Worm (Caenorhabditis elegans): ENCODE results near the gene F11C7.7.
A peak's percentile ranks its signal among the peaks of the same experiment; 100 is the strongest.
"Not testable (repeated sequence)": the region's sequence is repeated elsewhere in the genome, so short reads cannot be mapped to it uniquely, and the experiment has no call there.

ce11 chrX:17445239-17445638 lies 46.8 kb downstream of the F11C7.7 start:
- peak; percentile 56; the same call in 1 of the 2 replicates for TF ChIP-seq F44E2.7 (GFP tag; IDR thresholded peaks at IDR 0.05)
- not testable (repeated sequence) for TF ChIP-seq ama-1 (optimal IDR thresholded peaks at IDR 0.05); hlh-11 (tag; optimal IDR thresholded peaks at IDR 0.05); ceh-82 (tag; optimal IDR thresholded peaks at IDR 0.05); gei-8 (GFP tag; optimal IDR thresholded peaks at IDR 0.05); snpc-4 (tag; optimal IDR thresholded peaks at IDR 0.05); F26F4.8 (GFP tag; conservative IDR thresholded peaks at IDR 0.05); nhr-10 (tag; optimal IDR thresholded peaks at IDR 0.05); lin-13 (GFP tag; optimal IDR thresholded peaks at IDR 0.05)
- TF ChIP-seq saeg-2 (GFP tag; IDR thresholded peaks at IDR 0.05), result 0 out of 2 replicates have a peak, but pooled peaks have one; percentile 61

Measured in whole organism, L4 larva.